Fruit fly (Drosophila melanogaster): Measurements from ENCODE around the gene PIG-K.
A peak's percentile ranks its signal among the peaks of the same experiment; 100 is the strongest.

The PIG-K gene

DNA sequence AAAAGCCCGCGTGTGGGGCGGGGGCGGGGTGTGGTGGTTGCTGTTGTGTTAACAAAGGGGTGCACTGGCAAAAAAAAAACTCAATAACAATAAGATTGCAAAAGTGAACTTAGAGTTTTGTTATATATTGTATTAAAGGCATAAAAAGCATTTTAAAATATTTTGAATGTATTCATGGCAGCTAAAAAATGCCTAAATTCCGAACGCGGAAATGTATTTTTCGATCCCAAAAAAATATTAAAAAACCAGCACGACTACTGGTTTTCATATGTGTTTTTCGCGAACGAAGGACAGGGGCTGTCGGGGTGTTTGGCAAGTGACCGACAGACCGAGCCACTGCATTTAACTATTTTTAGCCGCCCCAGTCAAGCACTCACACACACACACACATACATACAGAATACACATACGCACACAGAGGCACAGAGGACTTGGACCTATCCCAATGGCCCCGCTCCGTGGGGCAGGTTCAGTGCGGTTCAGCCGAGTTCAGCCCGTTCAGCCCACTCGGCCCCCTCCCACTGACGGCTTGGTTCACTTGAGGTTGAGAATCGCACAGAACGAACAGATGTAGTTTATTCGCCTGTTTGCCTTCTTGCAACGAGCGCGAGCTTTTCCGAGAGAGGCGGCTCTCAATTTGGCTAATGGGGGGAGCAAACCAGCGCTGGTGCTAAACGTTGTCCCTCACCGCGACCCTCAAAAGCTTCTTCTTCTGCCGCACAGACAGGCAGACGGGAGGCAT, 42.2 kb downstream of the PIG-K start (continued):
- TF ChIP-seq CrebB (tag; optimal IDR thresholded peaks at IDR 0.05) (no peak), otp (GFP tag; IDR thresholded peaks at IDR 0.05) (no peak), ase (GFP tag; IDR thresholded peaks at IDR 0.05) (no peak), cg (GFP tag; optimal IDR thresholded peaks at IDR 0.05) (peak; percentile 21), CG17359 (tag; optimal IDR thresholded peaks at IDR 0.05) (no peak), Drgx (GFP tag; IDR thresholded peaks at IDR 0.05) (peak; percentile 36; the same call in 1 of the 2 replicates), CG7839 (tag; optimal IDR thresholded peaks at IDR 0.05) (peak; percentile 12), ken (GFP tag; IDR thresholded peaks at IDR 0.05) (no peak), CG7556 (GFP tag; optimal IDR thresholded peaks at IDR 0.05) (peak; percentile 5), nmo (GFP tag; optimal IDR thresholded peaks at IDR 0.05) (peak; percentile 6), amos (GFP tag; IDR thresholded peaks at IDR 0.05; ENCODE audit: partially characterized antibody) (no peak)

DNA sequence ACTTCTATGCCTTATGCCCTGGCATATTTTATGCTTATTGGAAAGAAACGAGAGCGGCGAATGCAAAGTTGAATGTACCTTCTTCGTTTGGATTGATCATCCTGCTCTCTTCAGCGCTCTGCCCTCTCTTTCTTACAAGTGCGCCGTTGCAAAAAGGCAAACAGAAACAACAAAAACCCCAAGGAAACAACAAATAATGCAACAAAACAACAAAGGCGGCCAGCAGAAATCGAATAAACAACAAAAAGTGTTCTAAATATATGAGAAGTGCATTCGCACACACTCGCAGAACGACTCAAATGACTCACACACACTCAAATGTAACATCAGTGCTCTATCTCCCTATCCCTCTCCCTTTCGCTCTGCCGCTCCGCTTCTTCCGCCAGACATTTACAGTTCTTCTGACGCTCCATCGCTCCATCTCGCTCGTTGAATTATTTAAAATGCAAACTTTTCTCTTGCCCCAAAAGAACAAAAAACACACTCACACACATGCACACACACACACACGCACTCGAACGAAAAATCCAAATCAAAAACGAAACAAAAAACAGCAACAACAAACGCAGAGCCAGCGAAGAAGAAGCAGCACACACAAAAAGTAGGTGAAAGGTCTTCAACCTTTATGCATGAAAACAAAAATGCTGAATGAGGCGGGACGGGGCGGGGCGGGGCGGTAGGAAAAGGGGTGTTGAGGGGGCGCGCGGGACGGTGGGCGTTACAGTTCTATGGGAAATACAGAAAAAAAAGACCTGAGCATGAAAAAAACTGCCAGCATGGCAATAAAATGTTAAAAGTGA, 43.0 kb downstream of the PIG-K start:
- TF ChIP-seq pnt (GFP tag; optimal IDR thresholded peaks at IDR 0.05) (no peak), crol (GFP tag; IDR thresholded peaks at IDR 0.05) (peak; percentile 98), z (GFP tag; IDR thresholded peaks at IDR 0.05) (peak; percentile 75), Rx (GFP tag; IDR thresholded peaks at IDR 0.05) (no peak), Abd-B (GFP tag; optimal IDR thresholded peaks at IDR 0.05) (peak; percentile 21), psq (GFP tag; optimal IDR thresholded peaks at IDR 0.05) (no peak), CG5953 (GFP tag; IDR thresholded peaks at IDR 0.05) (no peak), Drgx (GFP tag; IDR thresholded peaks at IDR 0.05) (peak; percentile 62), CG17385 (GFP tag; optimal IDR thresholded peaks at IDR 0.05) (peak; percentile 86), kni (GFP tag; optimal IDR thresholded peaks at IDR 0.05) (peak; percentile 56), cad (GFP tag; optimal IDR thresholded peaks at IDR 0.05) (no peak), CG16779 (GFP tag; IDR thresholded peaks at IDR 0.05) (no peak), nom (GFP tag; optimal IDR thresholded peaks at IDR 0.05) (peak; percentile 15), Fer3 (tag; optimal IDR thresholded peaks at IDR 0.05) (no peak), Aef1 (GFP tag; IDR thresholded peaks at IDR 0.05) (0 out of 3 replicates have a peak, but pooled peaks have one; percentile 16), CG6654 (GFP tag; optimal IDR thresholded peaks at IDR 0.05) (no peak), Hr78 (GFP tag; optimal IDR thresholded peaks at IDR 0.05) (peak in 1 of 2 experiments; percentile 84), Doc3 (GFP tag; IDR thresholded peaks at IDR 0.05; ENCODE audit: partially characterized antibody) (no peak), sd (tag; optimal IDR thresholded peaks at IDR 0.05) (peak; percentile 35), chinmo (GFP tag; IDR thresholded peaks at IDR 0.05; ENCODE audit: partially characterized antibody) (peak; percentile 70; the same call in 1 of the 4 replicates), CG2199 (GFP tag; IDR thresholded peaks at IDR 0.05) (0 out of 3 replicates have a peak, but pooled peaks have one; percentile 9), CG7928 (GFP tag; optimal IDR thresholded peaks at IDR 0.05) (no peak), Deaf1 (tag; optimal IDR thresholded peaks at IDR 0.05) (peak; percentile 57), sug (tag; optimal IDR thresholded peaks at IDR 0.05) (peak; percentile 14), Kr (GFP tag; optimal IDR thresholded peaks at IDR 0.05) (no peak), Hr3 (GFP tag; optimal IDR thresholded peaks at IDR 0.05) (peak; percentile 69), Oli (tag; optimal IDR thresholded peaks at IDR 0.05) (no peak), BtbVII (GFP tag; optimal IDR thresholded peaks at IDR 0.05) (no peak), ab (GFP tag; optimal IDR thresholded peaks at IDR 0.05) (no peak), CG8359 (GFP tag; optimal IDR thresholded peaks at IDR 0.05; ENCODE audit: borderline replicate concordance) (no peak), Bteb2 (GFP tag; optimal IDR thresholded peaks at IDR 0.05) (no peak), CG18262 (tag; optimal IDR thresholded peaks at IDR 0.05) (no peak), CG6175 (GFP tag; IDR thresholded peaks at IDR 0.05) (no peak), ems (GFP tag; optimal IDR thresholded peaks at IDR 0.05) (no peak), tgo (GFP tag; IDR thresholded peaks at IDR 0.05) (no peak), sens-2 (GFP tag; IDR thresholded peaks at IDR 0.05) (no peak)
